Worm (Caenorhabditis elegans) whole organism, midembryonic: ENCODE data around the gene cdr-6.

ENCODE experiments used
- cog-1 ChIP-seq: sonication (generic microtip); optimal IDR thresholded peaks from 2 replicates; lab custom pipeline; 2016; ENCODE audit warnings: missing genetic modification characterization, missing compliant biosample characterization
- flt-1 ChIP-seq: fragments of 200-800 bp; sonication (Bioruptor generic); IDR thresholded peaks from 2 replicates; pipeline ENCODE4 v1.3.6; 2022; ENCODE audit warnings: missing genetic modification characterization, missing compliant biosample characterization
- ref-1 ChIP-seq: fragments of 200-800 bp; sonication (Bioruptor generic); conservative IDR thresholded peaks from 2 replicates; pipeline ENCODE4 v1.3.6; 2022; ENCODE audit warnings: missing genetic modification reagents, missing genetic modification characterization, missing compliant biosample characterization
- tab-1 ChIP-seq: fragments of 200-800 bp; sonication (Bioruptor generic); IDR thresholded peaks from 2 replicates; pipeline ENCODE4 v1.3.6; 2022; ENCODE audit warnings: missing genetic modification characterization, missing compliant biosample characterization

DNA sequence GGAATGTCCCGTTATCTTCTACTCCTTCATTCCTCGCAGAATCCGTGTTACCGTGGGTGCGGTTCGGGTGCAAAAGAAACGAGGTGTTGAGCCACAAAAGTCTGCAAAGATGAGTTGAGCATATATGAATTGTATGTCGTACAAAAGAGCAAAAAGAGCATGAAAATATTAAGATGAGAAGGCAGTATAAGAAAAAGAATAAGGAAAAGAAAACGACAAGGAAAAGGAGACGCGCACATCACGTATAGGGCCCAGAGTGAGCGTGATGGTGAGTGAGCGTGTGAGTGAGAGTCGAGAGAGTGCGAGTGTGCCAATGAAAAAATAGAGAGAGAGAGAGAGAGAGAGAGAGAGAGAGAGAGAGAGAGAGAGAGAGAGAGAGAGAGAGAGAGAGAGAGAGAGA lies 49.4 kb upstream of the cdr-6 start, which contains the start of gene egl-10:
- TF ChIP-seq cog-1 (tag; lab: Kevin White, UChicago) (no peak), tab-1 (GFP tag; lab: Robert Waterston, UW) (no peak), ref-1 (GFP tag; lab: Robert Waterston, UW) (no peak), flt-1 (GFP tag; lab: Robert Waterston, UW) (no peak)
